Worm (Caenorhabditis elegans) whole organism, mixed stage, embryonic: Measurements from ENCODE around the gene F26F2.13.

Experiments
- ces-1 ChIP-seq: fragments of 150-350 bp; optimal IDR thresholded peaks from 2 replicates; lab custom pipeline; 2014; ENCODE audit warnings: missing biosample characterization, missing genetic modification reagents, missing genetic modification characterization
- pha-4 ChIP-seq: fragments of 150-350 bp; optimal IDR thresholded peaks from 2 replicates; lab custom pipeline; 2018; ENCODE audit warnings: missing biosample characterization, missing genetic modification reagents, missing genetic modification characterization
- sem-2 ChIP-seq: fragments of 200-800 bp; sonication (Bioruptor generic); optimal IDR thresholded peaks from 2 replicates; lab custom pipeline; 2018; ENCODE audit warnings: mild to moderate bottlenecking, missing genetic modification characterization, missing compliant biosample characterization
- snpc-4 ChIP-seq: fragments of 150-350 bp; optimal IDR thresholded peaks from 2 replicates; lab custom pipeline; 2014; ENCODE audit warnings: missing biosample characterization, missing genetic modification characterization
- sptf-1 ChIP-seq: sonication (generic microtip); optimal IDR thresholded peaks from 2 replicates; lab custom pipeline; 2017; ENCODE audit warnings: mild to moderate bottlenecking, missing genetic modification characterization, moderate library complexity, missing compliant biosample characterization
- zip-8 ChIP-seq: fragments of 150-350 bp; optimal IDR thresholded peaks from 2 replicates; lab custom pipeline; 2014; ENCODE audit warnings: missing biosample characterization, missing genetic modification characterization

DNA sequence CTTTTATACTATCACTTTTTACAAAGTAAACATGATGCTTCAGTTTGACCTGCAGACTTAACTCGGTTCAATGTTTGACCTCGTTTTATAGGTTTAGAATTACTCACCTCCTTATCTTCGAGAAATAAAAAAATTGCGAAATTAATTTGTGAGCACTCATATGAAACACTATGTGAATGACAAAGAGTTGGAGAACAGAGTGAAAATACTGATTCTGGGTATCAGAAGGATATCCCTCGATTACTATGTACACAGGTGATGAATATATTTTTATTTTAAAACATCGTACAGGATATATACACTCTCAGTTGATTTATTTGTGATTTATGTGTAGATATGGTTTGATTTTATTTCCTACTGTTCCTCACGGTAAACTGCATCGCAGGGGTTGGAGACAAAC is 7.9 kb upstream of the F26F2.13 start, which contains the start of gene Y38H6C.23:
- no peak for TF ChIP-seq sem-2 (GFP tag; lab: Kevin White, UChicago)
- no peak for TF ChIP-seq snpc-4 (tag; lab: Kevin White, UChicago)
- TF ChIP-seq zip-8 (tag; lab: Kevin White, UChicago), result no peak
- TF ChIP-seq pha-4 (tag; lab: Kevin White, UChicago), result no peak
- no peak for TF ChIP-seq sptf-1 (tag; lab: Kevin White, UChicago)
- no peak for TF ChIP-seq ces-1 (GFP tag; lab: Kevin White, UChicago)
